Fruit fly (Drosophila melanogaster) whole organism, embryonic: ENCODE data around the gene CG3434.

Source experiments
- Abd-B ChIP-seq: fragments of 200-800 bp; sonication (Bioruptor generic); optimal IDR thresholded peaks from 2 replicates; lab custom pipeline; 2018; ENCODE audit warnings: missing biosample characterization, mild to moderate bottlenecking, missing genetic modification characterization, moderate library complexity
- Aef1 ChIP-seq: fragments of 200-800 bp; sonication (Bioruptor generic); IDR thresholded peaks from 3 replicates; pipeline ENCODE4 v1.3.6; 2022; ENCODE audit warnings: missing biosample characterization, missing genetic modification characterization
- CG10267 ChIP-seq: fragments of 200-800 bp; sonication (Bioruptor generic); optimal IDR thresholded peaks from 2 replicates; lab custom pipeline; 2018; ENCODE audit warnings: missing biosample characterization, mild to moderate bottlenecking, missing genetic modification characterization, moderate library complexity
- CG10431 ChIP-seq: fragments of 200-800 bp; sonication (Bioruptor generic); optimal IDR thresholded peaks from 3 replicates; lab custom pipeline; 2018; ENCODE audit warnings: missing biosample characterization, mild to moderate bottlenecking, missing genetic modification characterization
- CG10462 ChIP-seq: fragments of 200-800 bp; sonication (Bioruptor generic); optimal IDR thresholded peaks from 2 replicates; lab custom pipeline; 2016; ENCODE audit warnings: missing biosample characterization, missing genetic modification characterization
- CG10543 ChIP-seq: fragments of 200-800 bp; sonication (Bioruptor generic); optimal IDR thresholded peaks from 3 replicates; lab custom pipeline; 2017; ENCODE audit warnings: missing biosample characterization, mild to moderate bottlenecking, missing genetic modification characterization, moderate library complexity
- CG11723 ChIP-seq: fragments of 200-800 bp; sonication (Bioruptor generic); optimal IDR thresholded peaks from 2 replicates; lab custom pipeline; 2017; ENCODE audit warnings: missing biosample characterization, mild to moderate bottlenecking, missing genetic modification characterization
- CG14050 ChIP-seq: fragments of 200-800 bp; sonication (Bioruptor generic); IDR thresholded peaks from 3 replicates; pipeline ENCODE4 v1.3.6; 2022; ENCODE audit warnings: missing biosample characterization, missing genetic modification characterization
- CG14667 ChIP-seq: fragments of 200-800 bp; sonication (Bioruptor generic); IDR thresholded peaks from 2 replicates; pipeline ENCODE4 v1.3.6; 2022; ENCODE audit warnings: missing biosample characterization, missing genetic modification characterization
- CG17802 ChIP-seq: fragments of 200-800 bp; sonication (Bioruptor generic); optimal IDR thresholded peaks from 2 replicates; lab custom pipeline; 2018; ENCODE audit warnings: missing biosample characterization, mild to moderate bottlenecking, missing genetic modification characterization, moderate library complexity
- CG2202 ChIP-seq: fragments of 200-800 bp; sonication (Bioruptor generic); optimal IDR thresholded peaks from 2 replicates; lab custom pipeline; 2018; ENCODE audit warnings: missing biosample characterization, mild to moderate bottlenecking, missing genetic modification characterization
- CG32767 ChIP-seq: fragments of 200-800 bp; sonication (Bioruptor generic); IDR thresholded peaks from 2 replicates; pipeline ENCODE4 v1.3.6; 2022; ENCODE audit warnings: missing biosample characterization, missing genetic modification characterization
- CG4617 ChIP-seq: fragments of 200-800 bp; sonication (Bioruptor generic); optimal IDR thresholded peaks from 3 replicates; lab custom pipeline; 2016; ENCODE audit warnings: missing biosample characterization, missing genetic modification characterization, borderline replicate concordance
- CG5180 ChIP-seq: fragments of 200-800 bp; sonication (Bioruptor generic); optimal IDR thresholded peaks from 3 replicates; lab custom pipeline; 2017; ENCODE audit warnings: missing biosample characterization, missing genetic modification characterization, mild to moderate bottlenecking, moderate library complexity, missing genetic modification reagents
- CG5953 ChIP-seq: fragments of 200-800 bp; sonication (Bioruptor generic); IDR thresholded peaks from 2 replicates; pipeline ENCODE4 v1.3.6; 2022; ENCODE audit warnings: missing biosample characterization, missing genetic modification characterization
- CG6683 ChIP-seq: fragments of 200-800 bp; sonication (Bioruptor generic); optimal IDR thresholded peaks from 2 replicates; lab custom pipeline; 2017; ENCODE audit warnings: missing biosample characterization, mild to moderate bottlenecking, missing genetic modification characterization, missing genetic modification reagents
- CG7372 ChIP-seq: fragments of 200-800 bp; sonication (Bioruptor generic); IDR thresholded peaks from 2 replicates; pipeline ENCODE4 v1.3.6; 2022; ENCODE audit warnings: missing biosample characterization, missing genetic modification characterization
- CG7786 ChIP-seq: fragments of 200-800 bp; sonication (Bioruptor generic); optimal IDR thresholded peaks from 2 replicates; lab custom pipeline; 2016; ENCODE audit warnings: missing biosample characterization, missing genetic modification characterization
- CG8765 ChIP-seq: fragments of 200-800 bp; sonication (Bioruptor generic); IDR thresholded peaks from 2 replicates; pipeline ENCODE4 v1.3.6; 2022; ENCODE audit warnings: missing biosample characterization, missing genetic modification characterization
- CG9727 ChIP-seq: fragments of 200-800 bp; sonication (Bioruptor generic); optimal IDR thresholded peaks from 3 replicates; lab custom pipeline; 2017; ENCODE audit warnings: missing biosample characterization, mild to moderate bottlenecking, missing genetic modification characterization
- CTCF ChIP-seq: fragments of 200-800 bp; sonication (Bioruptor generic); optimal IDR thresholded peaks from 2 replicates; lab custom pipeline; 2017; ENCODE audit warnings: missing biosample characterization, mild to moderate bottlenecking, missing genetic modification characterization, moderate library complexity
- Dek ChIP-seq: fragments of 200-800 bp; sonication (Bioruptor generic); optimal IDR thresholded peaks from 3 replicates; lab custom pipeline; 2019; ENCODE audit warnings: missing biosample characterization, mild to moderate bottlenecking, missing genetic modification characterization, moderate library complexity
- Dfd ChIP-seq, 2 experiments: fragments of >200 bp; optimal IDR thresholded peaks; 2 replicates each; lab custom pipeline; 2017; ENCODE audit warnings: missing biosample characterization in 2 of 2, missing genetic modification characterization in 2 of 2
- Doc2 ChIP-seq: fragments of 200-800 bp; sonication (Bioruptor generic); IDR thresholded peaks from 2 replicates; pipeline ENCODE4 v1.3.6; 2022; ENCODE audit warnings: missing biosample characterization, missing genetic modification characterization
- Elba2 ChIP-seq: fragments of 200-800 bp; sonication (Bioruptor generic); optimal IDR thresholded peaks from 3 replicates; lab custom pipeline; 2016; ENCODE audit warnings: missing biosample characterization, missing genetic modification characterization
- Gsc ChIP-seq: fragments of 200-800 bp; sonication (Bioruptor generic); IDR thresholded peaks from 2 replicates; pipeline ENCODE4 v1.3.6; 2022; ENCODE audit warnings: missing biosample characterization, missing genetic modification characterization
- HLH3B ChIP-seq: fragments of 200-800 bp; sonication (Bioruptor generic); IDR thresholded peaks from 2 replicates; pipeline ENCODE4 v1.3.6; 2022; ENCODE audit warnings: missing biosample characterization, missing genetic modification characterization
- HLHmδ ChIP-seq: fragments of 200-800 bp; sonication (Bioruptor generic); optimal IDR thresholded peaks from 2 replicates; lab custom pipeline; 2018; ENCODE audit warnings: missing biosample characterization, mild to moderate bottlenecking, missing genetic modification characterization, moderate library complexity
- Hmx ChIP-seq: fragments of 200-800 bp; sonication (Bioruptor generic); optimal IDR thresholded peaks from 2 replicates; lab custom pipeline; 2016; ENCODE audit warnings: missing biosample characterization, missing genetic modification characterization
- MESR4 ChIP-seq: fragments of 200-800 bp; sonication (Bioruptor generic); optimal IDR thresholded peaks from 2 replicates; lab custom pipeline; 2018; ENCODE audit warnings: missing biosample characterization, mild to moderate bottlenecking, missing genetic modification characterization, moderate library complexity
- Oaz ChIP-seq: fragments of 200-800 bp; sonication (Bioruptor generic); IDR thresholded peaks from 2 replicates; pipeline ENCODE4 v1.3.6; 2022; ENCODE audit warnings: missing biosample characterization, missing genetic modification characterization
- Side ChIP-seq: fragments of 200-800 bp; sonication (Bioruptor generic); optimal IDR thresholded peaks from 2 replicates; lab custom pipeline; 2016; ENCODE audit warnings: missing biosample characterization, missing genetic modification characterization
- al ChIP-seq: fragments of 200-800 bp; sonication (Bioruptor generic); IDR thresholded peaks from 2 replicates; pipeline ENCODE4 v1.3.6; 2022; ENCODE audit warnings: missing biosample characterization, missing genetic modification characterization
- bowl ChIP-seq: fragments of 200-800 bp; sonication (Bioruptor generic); IDR thresholded peaks from 2 replicates; pipeline ENCODE4 v1.3.6; 2022; ENCODE audit warnings: missing biosample characterization, missing genetic modification characterization
- da ChIP-seq: fragments of 200-800 bp; sonication (Bioruptor generic); optimal IDR thresholded peaks from 2 replicates; lab custom pipeline; 2016; ENCODE audit warnings: missing biosample characterization, missing genetic modification characterization
- hb ChIP-seq: fragments of 200-800 bp; sonication (Bioruptor generic); IDR thresholded peaks from 3 replicates; pipeline ENCODE4 v1.3.6; 2022; ENCODE audit warnings: missing biosample characterization, missing genetic modification characterization; ENCODE audit not compliant: partially characterized antibody
- kah ChIP-seq: fragments of 200-800 bp; sonication (Bioruptor generic); optimal IDR thresholded peaks from 2 replicates; lab custom pipeline; 2018; ENCODE audit warnings: missing biosample characterization, mild to moderate bottlenecking, missing genetic modification characterization
- ken ChIP-seq: fragments of 200-800 bp; sonication (Bioruptor generic); IDR thresholded peaks from 3 replicates; pipeline ENCODE4 v1.3.6; 2022; ENCODE audit warnings: missing biosample characterization, missing genetic modification characterization
- mld ChIP-seq: fragments of 200-800 bp; sonication (Bioruptor generic); IDR thresholded peaks from 3 replicates; pipeline ENCODE4 v1.3.6; 2022; ENCODE audit warnings: missing biosample characterization, missing genetic modification characterization; ENCODE audit not compliant: partially characterized antibody
- nerfin-1 ChIP-seq: fragments of 200-800 bp; sonication (Bioruptor generic); optimal IDR thresholded peaks from 3 replicates; lab custom pipeline; 2019; ENCODE audit warnings: missing biosample characterization, mild to moderate bottlenecking, missing genetic modification characterization, moderate library complexity
- nerfin-2 ChIP-seq: fragments of 200-800 bp; sonication (Bioruptor generic); IDR thresholded peaks from 2 replicates; pipeline ENCODE4 v1.3.6; 2022; ENCODE audit warnings: missing biosample characterization, missing genetic modification characterization; ENCODE audit not compliant: partially characterized antibody
- org-1 ChIP-seq: fragments of 200-800 bp; sonication (Bioruptor generic); optimal IDR thresholded peaks from 2 replicates; lab custom pipeline; 2017; ENCODE audit warnings: missing biosample characterization, missing genetic modification characterization
- prd ChIP-seq, 3 experiments: fragments of >200 bp in 2 of 3; fragments of 200-800 bp in 1 of 3; sonication (Bioruptor generic) in 1 of 3; optimal IDR thresholded peaks in 2 of 3; IDR thresholded peaks in 1 of 3; 2 replicates in 2 of 3; 3 replicates in 1 of 3; pipeline versions ENCODE4 v1.3.6 to Lab custom; 2017 to 2022; ENCODE audit warnings: missing biosample characterization in 1 of 3, missing genetic modification characterization in 1 of 3
- row ChIP-seq: fragments of 200-800 bp; sonication (Bioruptor generic); IDR thresholded peaks from 3 replicates; pipeline ENCODE4 v1.3.6; 2022; ENCODE audit warnings: missing biosample characterization, missing genetic modification characterization
- salm ChIP-seq: fragments of 200-800 bp; sonication (Bioruptor generic); optimal IDR thresholded peaks from 2 replicates; lab custom pipeline; 2018; ENCODE audit warnings: missing biosample characterization, mild to moderate bottlenecking, missing genetic modification characterization
- sisA ChIP-seq: fragments of 200-800 bp; sonication (Bioruptor generic); IDR thresholded peaks from 2 replicates; pipeline ENCODE4 v1.3.6; 2022; ENCODE audit warnings: missing biosample characterization, missing genetic modification characterization
- so ChIP-seq: fragments of 200-800 bp; sonication (Bioruptor generic); IDR thresholded peaks from 3 replicates; pipeline ENCODE4 v1.3.6; 2022; ENCODE audit warnings: missing biosample characterization, missing genetic modification characterization
- twi ChIP-seq: fragments of 200-800 bp; optimal IDR thresholded peaks from 2 replicates; lab custom pipeline; 2019; ENCODE audit warnings: missing biosample characterization, mild to moderate bottlenecking, missing genetic modification characterization, moderate library complexity

CG3434 gene

DNA sequence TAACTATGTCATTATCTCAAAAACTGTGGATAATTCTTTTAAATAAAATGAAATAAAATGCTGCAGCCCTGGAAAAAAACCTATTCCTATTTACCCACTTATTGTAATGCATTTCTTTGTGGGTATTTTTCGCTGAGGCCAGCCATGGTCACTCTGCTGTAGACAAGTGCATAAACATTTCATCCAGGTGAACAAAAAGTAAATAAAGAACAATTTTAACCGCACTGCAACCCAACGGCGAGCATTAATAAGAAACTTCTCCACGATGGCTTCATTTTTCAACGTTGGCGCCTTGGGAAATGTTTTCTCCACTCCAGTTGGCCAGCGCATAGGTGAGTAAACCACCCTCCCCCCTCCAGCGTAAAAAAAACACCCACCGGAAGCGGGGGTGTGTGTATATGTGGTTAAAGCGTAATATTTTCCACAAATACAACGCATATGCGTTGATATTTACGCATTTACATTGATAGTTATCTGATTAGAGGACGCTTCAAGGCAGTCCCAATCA, 13.8 kb downstream of the CG3434 start, which contains the start of gene CG3529 (continued):
- TF ChIP-seq Gsc (GFP tag; lab: Robert Waterston, UW) = no peak
- TF ChIP-seq Elba2 (GFP tag; lab: Kevin White, UChicago) = no peak
- TF ChIP-seq CG6683 (GFP tag; lab: Kevin White, UChicago) = no peak
- TF ChIP-seq HLH3B (GFP tag; lab: Robert Waterston, UW) = no peak
- TF ChIP-seq ken (GFP tag; lab: Robert Waterston, UW) = no peak
- peak; percentile 39 for TF ChIP-seq Dek

DNA sequence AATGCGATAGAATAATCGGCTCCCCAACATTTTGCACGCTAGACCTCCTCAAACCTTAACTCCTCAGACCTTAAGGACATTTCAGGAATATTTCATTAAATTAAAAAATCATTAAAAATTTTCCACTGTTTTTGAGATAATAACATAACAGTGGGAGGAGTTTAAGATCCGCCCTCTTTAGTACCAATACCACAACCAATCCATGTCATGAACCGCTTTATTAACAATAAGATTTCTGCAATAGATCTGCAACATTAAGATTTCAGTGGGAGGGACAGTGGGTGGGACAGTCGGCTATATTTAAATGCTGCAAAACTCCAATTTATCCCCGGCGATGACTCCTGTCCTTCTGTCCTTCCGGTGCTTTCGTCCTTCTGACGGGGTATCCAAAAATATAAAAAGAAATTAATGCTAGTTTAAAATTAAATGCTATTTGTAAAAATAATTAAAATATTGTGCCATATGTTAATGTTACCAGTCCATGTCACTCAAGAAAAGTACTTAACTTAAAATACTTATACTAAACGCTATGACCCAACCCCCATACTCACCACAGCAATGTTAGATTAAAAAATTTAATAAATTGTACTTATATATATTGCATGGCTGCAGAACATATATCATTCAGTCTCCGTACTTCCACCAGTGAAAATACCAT, 17.8 kb downstream of the CG3434 start, which contains the start of gene Srg3:
Gene Srg3, plus strand, starts transcription at position 608 of the 658 bp plus-strand sequence.
- TF ChIP-seq CG10543 (GFP tag; lab: Kevin White, UChicago) (no peak), CG10462 (GFP tag; lab: Kevin White, UChicago) (no peak), Dek (no peak), so (GFP tag; lab: Robert Waterston, UW) (no peak), sisA (GFP tag; lab: Robert Waterston, UW) (no peak), CG14667 (GFP tag; lab: Robert Waterston, UW) (no peak), kah (GFP tag; lab: Kevin White, UChicago) (no peak), CG7786 (no peak), Oaz (0 out of 2 replicates have a peak, but pooled peaks have one; percentile 12), CG2202 (no peak), da (GFP tag; lab: Kevin White, UChicago) (no peak), CG32767 (no peak), CG5953 (GFP tag; lab: Robert Waterston, UW) (no peak), Abd-B (GFP tag; lab: Kevin White, UChicago) (no peak), nerfin-2 (GFP tag; lab: Robert Waterston, UW) (no peak), salm (no peak), CG8765 (GFP tag; lab: Robert Waterston, UW) (no peak), CG7372 (GFP tag; lab: Robert Waterston, UW) (no peak), CG10267 (no peak), CTCF (GFP tag; lab: Kevin White, UChicago) (peak; percentile 1), mld (GFP tag; lab: Robert Waterston, UW) (no peak), nerfin-1 (tag; lab: Kevin White, UChicago) (no peak), HLHmδ (GFP tag; lab: Kevin White, UChicago) (no peak), CG5180 (GFP tag; lab: Kevin White, UChicago) (no peak), prd (optimal IDR thresholded peaks at IDR 0.05; lab: Kevin White, UChicago) (no peak), prd (GFP tag; IDR thresholded peaks at IDR 0.05; lab: Robert Waterston, UW) (no peak), Side (GFP tag; lab: Kevin White, UChicago) (no peak), org-1 (no peak), CG9727 (GFP tag; lab: Kevin White, UChicago) (no peak), twi (tag; lab: Kevin White, UChicago) (no peak), Doc2 (no peak), CG14050 (GFP tag; lab: Robert Waterston, UW) (no peak), Aef1 (GFP tag; lab: Robert Waterston, UW) (no peak), CG10431 (no peak), CG11723 (GFP tag; lab: Kevin White, UChicago) (no peak), row (GFP tag; lab: Robert Waterston, UW) (peak; percentile 7), hb (GFP tag; lab: Robert Waterston, UW) (no peak), CG4617 (GFP tag; lab: Kevin White, UChicago) (no peak), MESR4 (GFP tag; lab: Kevin White, UChicago) (no peak), bowl (GFP tag; lab: Robert Waterston, UW) (no peak), al (GFP tag; lab: Robert Waterston, UW) (no peak), CG17802 (tag; lab: Kevin White, UChicago) (no peak), Hmx (GFP tag; lab: Kevin White, UChicago) (no peak), Dfd (GFP tag; optimal IDR thresholded peaks at IDR 0.05; lab: Kevin White, UChicago) (no peak)
